Worm (Caenorhabditis elegans): ENCODE results near the gene jmjd-3.3.

jmjd-3.3 gene

DNA sequence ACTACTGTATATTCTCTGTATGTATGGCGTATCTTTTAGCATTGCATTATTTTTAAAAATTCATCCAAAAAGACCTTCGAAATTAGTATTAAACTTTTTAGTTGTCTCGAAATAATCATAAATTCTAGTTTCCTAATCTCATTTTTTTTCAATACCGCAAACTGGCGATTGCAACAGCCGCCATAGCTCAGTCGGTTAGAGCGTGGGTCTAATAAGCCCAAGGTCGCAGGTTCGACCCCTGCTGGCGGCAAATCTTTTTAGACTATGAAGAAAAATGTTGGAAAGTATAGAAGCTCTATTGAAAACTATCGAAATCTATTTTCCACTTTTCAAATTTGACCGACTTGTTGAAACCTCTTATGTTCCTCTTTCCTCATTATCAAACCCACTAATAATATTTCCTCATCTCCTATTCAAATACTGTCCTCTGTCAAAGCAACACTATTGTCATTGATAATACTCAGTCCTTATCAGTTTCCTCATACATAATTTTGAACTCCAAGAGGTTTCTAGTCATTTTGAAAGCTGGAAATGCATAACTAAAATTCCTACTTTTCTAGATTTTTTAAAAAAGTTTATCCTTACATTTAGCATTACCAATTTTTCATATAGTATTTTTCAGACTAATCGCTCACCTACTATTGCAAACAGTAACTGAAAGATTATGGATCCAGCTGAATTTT, at the start of gene jmjd-3.3:
Gene jmjd-3.3, plus strand, starts transcription at position 633 of the 683 bp plus-strand sequence.
- no peak for TF ChIP-seq ceh-82 (tag; optimal IDR thresholded peaks at IDR 0.05)
- no peak for TF ChIP-seq nhr-12 (tag; optimal IDR thresholded peaks at IDR 0.05)
- TF ChIP-seq peb-1 (tag; optimal IDR thresholded peaks at IDR 0.05) = no peak
- no peak for TF ChIP-seq ztf-1 (GFP tag; conservative IDR thresholded peaks at IDR 0.05)
- TF ChIP-seq sma-9 (GFP tag; optimal IDR thresholded peaks at IDR 0.05) = no peak
- no peak for TF ChIP-seq sma-9 (tag; optimal IDR thresholded peaks at IDR 0.05)
- TF ChIP-seq nhr-10 (tag; optimal IDR thresholded peaks at IDR 0.05) = no peak
- TF ChIP-seq Y55F3AM.14 (GFP tag; optimal IDR thresholded peaks at IDR 0.05) = no peak
- TF ChIP-seq nhr-21 (tag; optimal IDR thresholded peaks at IDR 0.05) = no peak
- TF ChIP-seq crh-2 (tag; optimal IDR thresholded peaks at IDR 0.05) = no peak
- no peak for TF ChIP-seq gmeb-1 (tag; optimal IDR thresholded peaks at IDR 0.05)
- TF ChIP-seq lin-39 (tag; optimal IDR thresholded peaks at IDR 0.05) = no peak
- TF ChIP-seq F13H6.1 (tag; optimal IDR thresholded peaks at IDR 0.05) = no peak

DNA sequence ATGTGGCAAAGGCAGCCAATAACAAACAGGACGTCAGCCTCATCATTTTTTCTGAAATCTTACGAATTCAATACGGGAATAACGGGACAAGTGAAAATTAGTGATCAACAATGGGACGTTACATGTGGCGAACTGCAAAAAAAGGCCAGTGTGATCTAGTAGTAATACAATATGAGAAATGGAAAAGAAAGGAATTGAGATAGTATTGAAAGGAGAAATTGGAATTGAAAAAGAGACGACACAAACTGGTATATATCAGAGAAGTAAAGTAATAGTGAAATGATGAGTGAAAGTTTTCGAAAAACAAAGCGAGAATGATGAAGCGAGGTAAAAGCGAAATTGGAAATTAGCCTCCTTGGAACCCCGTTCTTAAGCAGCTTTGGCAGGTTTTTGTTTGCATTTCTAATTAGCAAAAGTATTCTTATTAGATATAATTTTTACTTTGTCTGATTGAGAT, 48.7 kb upstream of the jmjd-3.3 start, which contains the start of gene C49F8.3:
Gene C49F8.3, minus strand, starts transcription at position 51 of the 457 bp plus-strand sequence.
- TF ChIP-seq blmp-1 (tag; optimal IDR thresholded peaks at IDR 0.05; ENCODE audit: insufficient read depth) (peak; percentile 94), nhr-129 (tag; optimal IDR thresholded peaks at IDR 0.05) (no peak), ceh-16 (tag; optimal IDR thresholded peaks at IDR 0.05) (no peak), C34F6.9 (tag; optimal IDR thresholded peaks at IDR 0.05) (no peak)

DNA sequence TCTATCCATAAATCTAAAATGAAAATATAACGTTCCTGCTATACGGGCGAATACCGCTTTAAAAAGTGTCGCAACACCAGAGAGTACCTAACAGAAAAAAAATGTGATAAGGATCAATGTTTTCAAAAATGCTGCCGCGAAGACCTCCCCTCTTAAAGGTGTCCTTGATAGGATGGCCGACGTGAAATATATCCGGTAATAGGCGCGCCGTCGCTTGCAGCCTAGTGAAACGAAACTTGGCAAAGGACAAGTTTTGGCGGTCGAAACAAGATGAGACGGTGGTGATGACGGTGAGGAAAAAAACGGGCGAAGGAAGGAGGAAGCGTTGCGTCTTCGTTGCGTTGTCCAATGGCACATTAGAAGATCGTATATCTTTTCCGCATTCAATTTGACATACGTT, 47.4 kb upstream of the jmjd-3.3 start:
- TF ChIP-seq zag-1 (tag; optimal IDR thresholded peaks at IDR 0.05) (no peak), fos-1 (tag; optimal IDR thresholded peaks at IDR 0.05) (no peak), mbf-1 (tag; optimal IDR thresholded peaks at IDR 0.05) (no peak), nhr-77 (tag; optimal IDR thresholded peaks at IDR 0.05) (no peak), C34F6.9 (tag; optimal IDR thresholded peaks at IDR 0.05) (no peak), sma-3 (GFP tag; optimal IDR thresholded peaks at IDR 0.05) (peak; percentile 4), nhr-6 (tag; optimal IDR thresholded peaks at IDR 0.05) (no peak), skn-1 (tag; optimal IDR thresholded peaks at IDR 0.05) (no peak), lin-13 (GFP tag; optimal IDR thresholded peaks at IDR 0.05) (no peak), blmp-1 (tag; optimal IDR thresholded peaks at IDR 0.05; ENCODE audit: insufficient read depth) (peak; percentile 20), nhr-129 (tag; optimal IDR thresholded peaks at IDR 0.05) (peak; percentile 16), elt-3 (tag; optimal IDR thresholded peaks at IDR 0.05) (no peak), nhr-25 (tag; optimal IDR thresholded peaks at IDR 0.05) (peak; percentile 70), elt-1 (tag; optimal IDR thresholded peaks at IDR 0.05) (peak; percentile 9), sem-4 (tag; optimal IDR thresholded peaks at IDR 0.05) (peak; percentile 13), unc-62 (GFP tag; optimal IDR thresholded peaks at IDR 0.05) (no peak), ceh-16 (tag; optimal IDR thresholded peaks at IDR 0.05) (peak; percentile 77)

DNA sequence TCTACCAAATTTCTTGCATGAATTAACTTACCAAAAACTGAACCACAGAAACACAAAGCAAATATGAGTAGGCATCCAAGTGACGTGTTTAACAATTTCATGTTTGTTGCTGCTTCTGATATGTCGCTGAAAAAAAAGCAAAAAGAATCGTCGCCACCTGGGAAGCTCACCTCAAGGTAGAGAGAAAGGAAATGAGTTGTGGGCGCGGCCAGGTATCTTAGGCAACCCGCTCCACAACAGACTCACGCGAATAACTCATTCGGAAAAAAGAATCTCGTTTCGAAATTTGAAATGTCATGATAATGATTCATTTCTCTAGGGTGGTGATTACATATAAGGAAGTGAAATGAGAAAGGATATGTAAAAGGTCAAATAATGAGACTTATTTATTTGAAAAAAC, 41.3 kb upstream of the jmjd-3.3 start, which contains the start of gene irld-2:
Gene irld-2, minus strand, starts transcription at position 101 of the 400 bp plus-strand sequence.
- TF ChIP-seq nhr-237 (tag; optimal IDR thresholded peaks at IDR 0.05) (no peak), crh-2 (tag; optimal IDR thresholded peaks at IDR 0.05) (no peak), peb-1 (tag; optimal IDR thresholded peaks at IDR 0.05) (no peak), Y55F3AM.14 (GFP tag; optimal IDR thresholded peaks at IDR 0.05) (no peak), lin-11 (tag; optimal IDR thresholded peaks at IDR 0.05) (no peak), nhr-10 (tag; optimal IDR thresholded peaks at IDR 0.05) (no peak), ztf-4 (tag; optimal IDR thresholded peaks at IDR 0.05) (no peak), elt-1 (tag; optimal IDR thresholded peaks at IDR 0.05) (no peak), sem-4 (tag; optimal IDR thresholded peaks at IDR 0.05) (no peak), elt-3 (tag; optimal IDR thresholded peaks at IDR 0.05) (no peak), lin-13 (GFP tag; optimal IDR thresholded peaks at IDR 0.05) (no peak), ZK546.5 (tag; optimal IDR thresholded peaks at IDR 0.05) (no peak), nhr-23 (tag; optimal IDR thresholded peaks at IDR 0.05) (no peak), snpc-4 (tag; optimal IDR thresholded peaks at IDR 0.05) (no peak), ztf-1 (GFP tag; conservative IDR thresholded peaks at IDR 0.05) (no peak)

Measured in whole organism, L2 larva.